Fruit fly (Drosophila melanogaster): ENCODE results near the gene CG7810.

- TF ChIP-seq Sin3A (optimal IDR thresholded peaks at IDR 0.05) (no peak), ttk (optimal IDR thresholded peaks at IDR 0.05) (no peak), h (optimal IDR thresholded peaks at IDR 0.05) (no peak), insv (optimal IDR thresholded peaks at IDR 0.05) (no peak)
These were observed 14.2 kb upstream of the CG7810 start, which contains the start of gene CG7781 for dm6 chr2L:8325150-8325549.

Data from Kc167 (cell line).